Fruit fly (Drosophila melanogaster) whole organism, embryonic: ENCODE results near the gene Arc42.
A peak's percentile ranks its signal among the peaks of the same experiment; 100 is the strongest.

ENCODE experiments used
- Adf1 ChIP-seq: fragments of 200-800 bp; sonication (Bioruptor generic); IDR thresholded peaks from 2 replicates; pipeline ENCODE4 v1.3.6; 2022; ENCODE audit warnings: missing biosample characterization, missing genetic modification characterization
- CG10209 ChIP-seq: fragments of 200-800 bp; sonication (Bioruptor generic); optimal IDR thresholded peaks from 3 replicates; lab custom pipeline; 2017; ENCODE audit warnings: missing biosample characterization, mild to moderate bottlenecking, missing genetic modification characterization, missing genetic modification reagents
- CG10979 ChIP-seq: fragments of 200-800 bp; sonication (Bioruptor generic); optimal IDR thresholded peaks from 2 replicates; lab custom pipeline; 2018; ENCODE audit warnings: missing biosample characterization, mild to moderate bottlenecking, missing genetic modification characterization, moderate library complexity
- CG12391 ChIP-seq: fragments of 200-800 bp; sonication (Bioruptor generic); optimal IDR thresholded peaks from 3 replicates; lab custom pipeline; 2018; ENCODE audit warnings: missing biosample characterization, mild to moderate bottlenecking, missing genetic modification characterization, moderate library complexity
- CG13296 ChIP-seq: fragments of 200-800 bp; sonication (Bioruptor generic); optimal IDR thresholded peaks from 3 replicates; lab custom pipeline; 2018; ENCODE audit warnings: missing biosample characterization, mild to moderate bottlenecking, missing genetic modification characterization
- CG14014 ChIP-seq: fragments of 200-800 bp; sonication (Bioruptor generic); IDR thresholded peaks from 2 replicates; pipeline ENCODE4 v1.3.6; 2022; ENCODE audit warnings: missing biosample characterization, missing genetic modification characterization
- CG17385 ChIP-seq: fragments of 200-800 bp; sonication (Bioruptor generic); optimal IDR thresholded peaks from 3 replicates; lab custom pipeline; 2018; ENCODE audit warnings: missing biosample characterization, mild to moderate bottlenecking, missing genetic modification characterization
- CG17802 ChIP-seq: fragments of 200-800 bp; sonication (Bioruptor generic); optimal IDR thresholded peaks from 2 replicates; lab custom pipeline; 2018; ENCODE audit warnings: missing biosample characterization, mild to moderate bottlenecking, missing genetic modification characterization, moderate library complexity
- CG2120 ChIP-seq: fragments of 200-800 bp; sonication (Bioruptor generic); optimal IDR thresholded peaks from 3 replicates; lab custom pipeline; 2016; ENCODE audit warnings: missing biosample characterization, missing genetic modification characterization
- CG2129 ChIP-seq: fragments of 200-800 bp; sonication (Bioruptor generic); IDR thresholded peaks from 2 replicates; pipeline ENCODE4 v1.3.6; 2022; ENCODE audit warnings: missing biosample characterization, missing genetic modification characterization; ENCODE audit not compliant: partially characterized antibody
- CG3065 ChIP-seq: fragments of 200-800 bp; sonication (Bioruptor generic); optimal IDR thresholded peaks from 2 replicates; lab custom pipeline; 2016; ENCODE audit warnings: missing biosample characterization, missing genetic modification characterization
- CG4282 ChIP-seq: fragments of 200-800 bp; sonication (Bioruptor generic); optimal IDR thresholded peaks from 2 replicates; lab custom pipeline; 2016; ENCODE audit warnings: missing biosample characterization, missing genetic modification characterization
- CG4328 ChIP-seq: fragments of 200-800 bp; sonication (Bioruptor generic); optimal IDR thresholded peaks from 3 replicates; lab custom pipeline; 2017; ENCODE audit warnings: missing biosample characterization, missing genetic modification reagents, missing genetic modification characterization
- CG4617 ChIP-seq: fragments of 200-800 bp; sonication (Bioruptor generic); optimal IDR thresholded peaks from 3 replicates; lab custom pipeline; 2016; ENCODE audit warnings: missing biosample characterization, missing genetic modification characterization, borderline replicate concordance
- CG4854 ChIP-seq: fragments of 200-800 bp; sonication (Bioruptor generic); optimal IDR thresholded peaks from 2 replicates; lab custom pipeline; 2016; ENCODE audit warnings: missing biosample characterization, missing genetic modification characterization, inconsistent platforms
- CG8359 ChIP-seq: fragments of 200-800 bp; sonication (Bioruptor generic); optimal IDR thresholded peaks from 2 replicates; lab custom pipeline; 2017; ENCODE audit warnings: missing biosample characterization, mild to moderate bottlenecking, missing genetic modification characterization, borderline replicate concordance
- CG8924 ChIP-seq: fragments of 200-800 bp; optimal IDR thresholded peaks from 3 replicates; lab custom pipeline; 2019; ENCODE audit warnings: missing biosample characterization, mild to moderate bottlenecking, missing genetic modification characterization, moderate library complexity
- CG9797 ChIP-seq: fragments of 200-800 bp; sonication (Bioruptor generic); optimal IDR thresholded peaks from 3 replicates; lab custom pipeline; 2018; ENCODE audit warnings: missing biosample characterization, mild to moderate bottlenecking, missing genetic modification characterization
- Dbx ChIP-seq: fragments of 200-800 bp; sonication (Bioruptor generic); IDR thresholded peaks from 3 replicates; pipeline ENCODE4 v1.3.6; 2022; ENCODE audit warnings: missing biosample characterization, missing genetic modification characterization
- Doc2 ChIP-seq: fragments of 200-800 bp; sonication (Bioruptor generic); IDR thresholded peaks from 2 replicates; pipeline ENCODE4 v1.3.6; 2022; ENCODE audit warnings: missing biosample characterization, missing genetic modification characterization
- E2f1 ChIP-seq: fragments of 200-800 bp; sonication (Bioruptor generic); IDR thresholded peaks from 2 replicates; pipeline ENCODE4 v1.3.6; 2022; ENCODE audit warnings: missing biosample characterization, missing genetic modification characterization
- Ets65A ChIP-seq: fragments of 200-800 bp; sonication (Bioruptor generic); peaks from one replicate; lab custom pipeline; 2016; ENCODE audit warnings: missing biosample characterization, missing genetic modification characterization
- Gsc ChIP-seq: fragments of 200-800 bp; sonication (Bioruptor generic); IDR thresholded peaks from 2 replicates; pipeline ENCODE4 v1.3.6; 2022; ENCODE audit warnings: missing biosample characterization, missing genetic modification characterization
- Hr39 ChIP-seq: fragments of >200 bp; optimal IDR thresholded peaks from 2 replicates; lab custom pipeline; 2017
- Sry-δ ChIP-seq: fragments of 200-800 bp; sonication (Bioruptor generic); optimal IDR thresholded peaks from 2 replicates; lab custom pipeline; 2016; ENCODE audit warnings: missing biosample characterization, missing genetic modification characterization
- ase ChIP-seq: fragments of 200-800 bp; sonication (Bioruptor generic); IDR thresholded peaks from 3 replicates; pipeline ENCODE4 v1.3.6; 2022; ENCODE audit warnings: missing biosample characterization, missing genetic modification characterization
- corto ChIP-seq: fragments of 200-800 bp; sonication (Bioruptor generic); optimal IDR thresholded peaks from 2 replicates; lab custom pipeline; 2016; ENCODE audit warnings: missing biosample characterization, mild to moderate bottlenecking, missing genetic modification characterization, moderate library complexity
- dan ChIP-seq: fragments of 200-800 bp; sonication (Bioruptor generic); IDR thresholded peaks from 2 replicates; pipeline ENCODE4 v1.3.6; 2022; ENCODE audit warnings: missing biosample characterization, missing genetic modification characterization
- dm ChIP-seq: fragments of 200-800 bp; sonication (Bioruptor generic); optimal IDR thresholded peaks from 3 replicates; lab custom pipeline; 2016; ENCODE audit warnings: missing biosample characterization, missing genetic modification characterization
- emc ChIP-seq: fragments of 200-800 bp; sonication (Bioruptor generic); optimal IDR thresholded peaks from 2 replicates; lab custom pipeline; 2016; ENCODE audit warnings: missing biosample characterization, missing genetic modification characterization
- eve ChIP-seq, 2 experiments: fragments of >200 bp; optimal IDR thresholded peaks; 2 replicates each; lab custom pipeline; 2017; ENCODE audit warnings: missing biosample characterization in 2 of 2, missing genetic modification characterization in 2 of 2
- exex ChIP-seq: fragments of 200-800 bp; sonication (Bioruptor generic); optimal IDR thresholded peaks from 4 replicates; lab custom pipeline; 2018; ENCODE audit warnings: missing biosample characterization, mild to moderate bottlenecking, missing genetic modification characterization, moderate library complexity
- fru ChIP-seq: fragments of >200 bp; optimal IDR thresholded peaks from 2 replicates; lab custom pipeline; 2017
- gem ChIP-seq: fragments of 200-800 bp; sonication (Bioruptor generic); optimal IDR thresholded peaks from 2 replicates; lab custom pipeline; 2019; ENCODE audit warnings: missing biosample characterization, mild to moderate bottlenecking, missing genetic modification characterization, moderate library complexity
- gsb-n ChIP-seq: fragments of 200-800 bp; sonication (Bioruptor generic); optimal IDR thresholded peaks from 3 replicates; lab custom pipeline; 2018; ENCODE audit warnings: missing biosample characterization, mild to moderate bottlenecking, missing genetic modification characterization
- ind ChIP-seq: fragments of 200-800 bp; sonication (Bioruptor generic); optimal IDR thresholded peaks from 3 replicates; lab custom pipeline; 2016; ENCODE audit warnings: missing biosample characterization, missing genetic modification characterization
- lab ChIP-seq: fragments of 200-800 bp; sonication (Bioruptor generic); optimal IDR thresholded peaks from 3 replicates; lab custom pipeline; 2017; ENCODE audit warnings: missing biosample characterization, missing genetic modification characterization, mild to moderate bottlenecking, moderate library complexity, missing genetic modification reagents
- lmd ChIP-seq: fragments of 200-800 bp; sonication (Bioruptor generic); IDR thresholded peaks from 2 replicates; pipeline ENCODE4 v1.3.6; 2022; ENCODE audit warnings: missing biosample characterization, missing genetic modification characterization
- lov ChIP-seq, 2 experiments: fragments of 200-800 bp in 1 of 2; fragments of >200 bp in 1 of 2; sonication (Bioruptor generic) in 1 of 2; IDR thresholded peaks in 1 of 2; optimal IDR thresholded peaks in 1 of 2; 2 replicates in 1 of 2; 3 replicates in 1 of 2; pipeline versions ENCODE4 v1.3.6 to Lab custom; 2017 to 2022; ENCODE audit warnings: missing biosample characterization in 1 of 2, missing genetic modification characterization in 1 of 2
- phol ChIP-seq: fragments of 200-800 bp; sonication (Bioruptor generic); optimal IDR thresholded peaks from 3 replicates; lab custom pipeline; 2018; ENCODE audit warnings: missing biosample characterization, mild to moderate bottlenecking, missing genetic modification characterization, moderate library complexity
- salm ChIP-seq: fragments of 200-800 bp; sonication (Bioruptor generic); optimal IDR thresholded peaks from 2 replicates; lab custom pipeline; 2018; ENCODE audit warnings: missing biosample characterization, mild to moderate bottlenecking, missing genetic modification characterization
- slp2 ChIP-seq: fragments of 200-800 bp; sonication (Bioruptor generic); optimal IDR thresholded peaks from 2 replicates; lab custom pipeline; 2016; ENCODE audit warnings: missing biosample characterization, missing genetic modification characterization
- sr ChIP-seq: fragments of 200-800 bp; sonication (Bioruptor generic); IDR thresholded peaks from 3 replicates; pipeline ENCODE4 v1.3.6; 2022; ENCODE audit warnings: missing biosample characterization, missing genetic modification characterization
- tgo ChIP-seq: fragments of 200-800 bp; sonication (Bioruptor generic); IDR thresholded peaks from 3 replicates; pipeline ENCODE4 v1.3.6; 2022; ENCODE audit warnings: missing biosample characterization, missing genetic modification characterization
- tna ChIP-seq: fragments of 200-800 bp; sonication (Bioruptor generic); IDR thresholded peaks from 2 replicates; pipeline ENCODE4 v1.3.6; 2022; ENCODE audit warnings: missing biosample characterization, missing genetic modification characterization; ENCODE audit not compliant: partially characterized antibody
- tup ChIP-seq: fragments of 200-800 bp; sonication (Bioruptor generic); optimal IDR thresholded peaks from 2 replicates; lab custom pipeline; 2016; ENCODE audit warnings: missing biosample characterization, mild to moderate bottlenecking, missing genetic modification characterization, moderate library complexity
- unc-4 ChIP-seq: fragments of 200-800 bp; sonication (Bioruptor generic); IDR thresholded peaks from 2 replicates; pipeline ENCODE4 v1.3.6; 2022; ENCODE audit warnings: missing biosample characterization, missing genetic modification characterization; ENCODE audit not compliant: partially characterized antibody
- wor ChIP-seq: fragments of 200-800 bp; sonication (Bioruptor generic); IDR thresholded peaks from 2 replicates; pipeline ENCODE4 v1.3.6; 2022; ENCODE audit warnings: missing biosample characterization, missing genetic modification characterization
- yki ChIP-seq: fragments of >200 bp; optimal IDR thresholded peaks from 3 replicates; lab custom pipeline; 2018
- zen2 ChIP-seq: fragments of 200-800 bp; sonication (Bioruptor generic); IDR thresholded peaks from 3 replicates; pipeline ENCODE4 v1.3.6; 2022; ENCODE audit warnings: missing biosample characterization, missing genetic modification characterization; ENCODE audit not compliant: partially characterized antibody
- zfh2 ChIP-seq: fragments of 200-800 bp; sonication (Bioruptor generic); optimal IDR thresholded peaks from 2 replicates; lab custom pipeline; 2016; ENCODE audit warnings: missing biosample characterization, missing genetic modification characterization

Gene Arc42

dm6 chr3R:19905932-19906439 is 28.4 kb downstream of the Arc42 start (continued):
- peak; percentile 70 for TF ChIP-seq CG8924 (tag; lab: Kevin White, UChicago)
- TF ChIP-seq slp2 (GFP tag; lab: Kevin White, UChicago), result peak; percentile 48
- TF ChIP-seq tna (GFP tag; lab: Robert Waterston, UW), result no peak
- no peak for TF ChIP-seq yki (lab: Kevin White, UChicago)
- peak; percentile 12 for TF ChIP-seq CG4328 (GFP tag; lab: Kevin White, UChicago)
- TF ChIP-seq CG17385, result peak; percentile 59
- peak; percentile 4 for TF ChIP-seq emc (GFP tag; lab: Kevin White, UChicago)
- TF ChIP-seq gem, result peak; percentile 82
- peak; percentile 82 for TF ChIP-seq zfh2 (GFP tag; lab: Kevin White, UChicago)
- TF ChIP-seq lab, result peak; percentile 92
- peak; percentile 72 for TF ChIP-seq Gsc (GFP tag; lab: Robert Waterston, UW)
- peak; percentile 41 for TF ChIP-seq CG3065 (GFP tag; lab: Kevin White, UChicago)
- TF ChIP-seq CG13296 (GFP tag; lab: Kevin White, UChicago), result peak; percentile 73
- peak; percentile 64 for TF ChIP-seq Adf1 (GFP tag; lab: Robert Waterston, UW)
- TF ChIP-seq salm, result no peak
- TF ChIP-seq CG9797 (GFP tag; lab: Kevin White, UChicago), result no peak
- TF ChIP-seq Doc2, result 0 out of 2 replicates have a peak, but pooled peaks have one; percentile 29
- no peak for TF ChIP-seq eve (GFP tag; optimal IDR thresholded peaks at IDR 0.05; lab: Kevin White, UChicago)
- TF ChIP-seq fru (lab: Kevin White, UChicago), result no peak
- TF ChIP-seq CG2120, result peak; percentile 94
- peak; percentile 44 for TF ChIP-seq dm (GFP tag; lab: Kevin White, UChicago)
- TF ChIP-seq zen2 (GFP tag; lab: Robert Waterston, UW), result no peak
- peak; percentile 85 for TF ChIP-seq ind
- TF ChIP-seq tup (GFP tag; lab: Kevin White, UChicago), result peak; percentile 47
- peak; percentile 69 for TF ChIP-seq CG4282 (GFP tag; lab: Kevin White, UChicago)
- TF ChIP-seq CG12391 (tag; lab: Kevin White, UChicago), result peak; percentile 81
- TF ChIP-seq corto (GFP tag; lab: Kevin White, UChicago), result peak; percentile 54
- peak; percentile 62 for TF ChIP-seq CG10979 (tag; lab: Kevin White, UChicago)
- TF ChIP-seq Dbx (GFP tag; lab: Robert Waterston, UW), result peak; percentile 88
- TF ChIP-seq dan (GFP tag; lab: Robert Waterston, UW), result no peak
- TF ChIP-seq CG17802 (tag; lab: Kevin White, UChicago), result peak; percentile 36
- TF ChIP-seq sr, result peak; percentile 63; the same call in 2 of the 3 replicates
- TF ChIP-seq gsb-n (tag; lab: Kevin White, UChicago), result peak; percentile 23
- peak; percentile 84 for TF ChIP-seq tgo (GFP tag; lab: Robert Waterston, UW)
- TF ChIP-seq exex, result peak; percentile 49
- no peak for TF ChIP-seq Hr39
- TF ChIP-seq wor (GFP tag; lab: Robert Waterston, UW), result peak; percentile 44; the same call in 1 of the 2 replicates
- peak; percentile 19 for TF ChIP-seq CG4854 (GFP tag; lab: Kevin White, UChicago)
- TF ChIP-seq Ets65A (GFP tag; lab: Kevin White, UChicago), result peak; percentile 97
- peak; percentile 72 for TF ChIP-seq phol (tag; lab: Kevin White, UChicago)
- peak; percentile 81 for TF ChIP-seq CG10209 (GFP tag; lab: Kevin White, UChicago)
- peak; percentile 78 for TF ChIP-seq E2f1 (GFP tag; lab: Robert Waterston, UW)
- peak; percentile 89 for TF ChIP-seq lmd (GFP tag; lab: Robert Waterston, UW)
- TF ChIP-seq ase (GFP tag; lab: Robert Waterston, UW), result peak; percentile 80
- TF ChIP-seq Sry-δ (GFP tag; lab: Kevin White, UChicago), result peak; percentile 30
- TF ChIP-seq CG8359, result peak; percentile 4
- no peak for TF ChIP-seq CG2129
- peak; percentile 31 for TF ChIP-seq CG4617 (GFP tag; lab: Kevin White, UChicago)
- peak; percentile 85 for TF ChIP-seq CG14014 (GFP tag; lab: Robert Waterston, UW)
- TF ChIP-seq lov (optimal IDR thresholded peaks at IDR 0.05; lab: Kevin White, UChicago), result no peak
- 0 out of 3 replicates have a peak, but pooled peaks have one; percentile 56 for TF ChIP-seq lov (GFP tag; IDR thresholded peaks at IDR 0.05; lab: Robert Waterston, UW)
- TF ChIP-seq unc-4 (GFP tag; lab: Robert Waterston, UW), result no peak
